Fruit fly (Drosophila melanogaster) whole organism, prepupa: ENCODE results near the gene RpL27.

Experiments used
- Blimp-1 ChIP-seq: fragments of 200-800 bp; sonication (Bioruptor generic); optimal IDR thresholded peaks from 3 replicates; lab custom pipeline; 2017; ENCODE audit warnings: missing biosample characterization, missing genetic modification characterization, mild to moderate bottlenecking, moderate library complexity, missing genetic modification reagents
- CG10669 ChIP-seq: fragments of 200-800 bp; sonication (Bioruptor generic); optimal IDR thresholded peaks from 3 replicates; lab custom pipeline; 2018; ENCODE audit warnings: missing biosample characterization, mild to moderate bottlenecking, missing genetic modification characterization, moderate library complexity
- CG11762 ChIP-seq: fragments of 200-800 bp; sonication (Bioruptor generic); optimal IDR thresholded peaks from 3 replicates; lab custom pipeline; 2016; ENCODE audit warnings: missing biosample characterization, missing genetic modification characterization; ENCODE audit not compliant: insufficient read depth
- CG15336 ChIP-seq: fragments of 200-800 bp; sonication (Bioruptor generic); IDR thresholded peaks from 2 replicates; pipeline ENCODE4 v1.3.6; 2022; ENCODE audit warnings: missing biosample characterization, missing genetic modification characterization
- CG1621 ChIP-seq: fragments of 200-800 bp; sonication (Bioruptor generic); optimal IDR thresholded peaks from 3 replicates; lab custom pipeline; 2018; ENCODE audit warnings: missing biosample characterization, mild to moderate bottlenecking, missing genetic modification characterization
- CG16779 ChIP-seq: fragments of 200-800 bp; sonication (Bioruptor generic); optimal IDR thresholded peaks from 3 replicates; lab custom pipeline; 2017; ENCODE audit warnings: missing biosample characterization, mild to moderate bottlenecking, missing genetic modification characterization
- CG3032 ChIP-seq: fragments of 200-800 bp; optimal IDR thresholded peaks from 2 replicates; lab custom pipeline; 2019; ENCODE audit warnings: missing biosample characterization, mild to moderate bottlenecking, missing genetic modification characterization, moderate library complexity
- CG31627 ChIP-seq: fragments of 200-800 bp; sonication (Bioruptor generic); optimal IDR thresholded peaks from 3 replicates; lab custom pipeline; 2016; ENCODE audit warnings: missing biosample characterization, missing genetic modification characterization
- CG32006 ChIP-seq: fragments of 200-800 bp; sonication (Bioruptor generic); optimal IDR thresholded peaks from 3 replicates; lab custom pipeline; 2017; ENCODE audit warnings: missing biosample characterization, mild to moderate bottlenecking, missing genetic modification characterization
- CG3919 ChIP-seq: fragments of 200-800 bp; sonication (Bioruptor generic); optimal IDR thresholded peaks from 3 replicates; lab custom pipeline; 2016; ENCODE audit warnings: missing biosample characterization, missing genetic modification characterization
- CG4318 ChIP-seq: fragments of 200-800 bp; sonication (Bioruptor generic); optimal IDR thresholded peaks from 3 replicates; lab custom pipeline; 2017; ENCODE audit warnings: missing biosample characterization, mild to moderate bottlenecking, missing genetic modification characterization
- CG6163 ChIP-seq: fragments of 200-800 bp; sonication (Bioruptor generic); IDR thresholded peaks from 3 replicates; pipeline ENCODE4 v1.3.6; 2022; ENCODE audit warnings: missing biosample characterization, missing genetic modification characterization
- CG6276 ChIP-seq: fragments of 200-800 bp; sonication (Bioruptor generic); optimal IDR thresholded peaks from 2 replicates; lab custom pipeline; 2017; ENCODE audit warnings: missing biosample characterization, mild to moderate bottlenecking, missing genetic modification characterization
- CG6792 ChIP-seq: fragments of 200-800 bp; sonication (Bioruptor generic); optimal IDR thresholded peaks from 3 replicates; lab custom pipeline; 2016; ENCODE audit warnings: missing biosample characterization, missing genetic modification characterization
- CG6808 ChIP-seq: fragments of 200-800 bp; sonication (Bioruptor generic); optimal IDR thresholded peaks from 3 replicates; lab custom pipeline; 2017; ENCODE audit warnings: missing biosample characterization, missing genetic modification characterization, mild to moderate bottlenecking, moderate library complexity, missing genetic modification reagents
- CG6854 ChIP-seq: fragments of 200-800 bp; sonication (Bioruptor generic); optimal IDR thresholded peaks from 2 replicates; lab custom pipeline; 2017; ENCODE audit warnings: missing biosample characterization, mild to moderate bottlenecking, missing genetic modification characterization
- CG7368 ChIP-seq: fragments of 200-800 bp; sonication (Bioruptor generic); optimal IDR thresholded peaks from 3 replicates; lab custom pipeline; 2016; ENCODE audit warnings: missing biosample characterization, missing genetic modification characterization
- CG8119 ChIP-seq: fragments of 200-800 bp; sonication (Bioruptor generic); IDR thresholded peaks from 3 replicates; pipeline ENCODE4 v1.3.6; 2022; ENCODE audit warnings: missing biosample characterization, missing genetic modification characterization
- CG8319 ChIP-seq: fragments of 200-800 bp; sonication (Bioruptor generic); optimal IDR thresholded peaks from 3 replicates; lab custom pipeline; 2016; ENCODE audit warnings: missing biosample characterization, missing genetic modification characterization
- CG9139 ChIP-seq: fragments of 200-800 bp; sonication (Bioruptor generic); optimal IDR thresholded peaks from 3 replicates; lab custom pipeline; 2017; ENCODE audit warnings: missing biosample characterization, mild to moderate bottlenecking, missing genetic modification characterization
- Eip75B ChIP-seq: fragments of 200-800 bp; sonication (Bioruptor generic); optimal IDR thresholded peaks from 3 replicates; lab custom pipeline; 2016; ENCODE audit warnings: missing biosample characterization, missing genetic modification characterization
- Ets21C ChIP-seq: fragments of 200-800 bp; sonication (Bioruptor generic); optimal IDR thresholded peaks from 3 replicates; lab custom pipeline; 2016; ENCODE audit warnings: missing biosample characterization, missing genetic modification characterization
- Ets96B ChIP-seq: fragments of 200-800 bp; optimal IDR thresholded peaks from 2 replicates; lab custom pipeline; 2019; ENCODE audit warnings: missing biosample characterization, mild to moderate bottlenecking, missing genetic modification characterization, moderate library complexity
- Gug ChIP-seq: fragments of 200-800 bp; sonication (Bioruptor generic); IDR thresholded peaks from 2 replicates; pipeline ENCODE4 v1.3.6; 2022; ENCODE audit warnings: missing biosample characterization, missing genetic modification characterization
- Hr38 ChIP-seq: sonication (Bioruptor generic); optimal IDR thresholded peaks from 2 replicates; lab custom pipeline; 2016; ENCODE audit warnings: missing biosample characterization, missing genetic modification characterization
- Hr39 ChIP-seq: fragments of 200-800 bp; sonication (Bioruptor generic); optimal IDR thresholded peaks from 2 replicates; lab custom pipeline; 2016; ENCODE audit warnings: missing biosample characterization, missing genetic modification characterization
- Hr4 ChIP-seq: fragments of 200-800 bp; sonication (Bioruptor generic); optimal IDR thresholded peaks from 3 replicates; lab custom pipeline; 2016; ENCODE audit warnings: missing biosample characterization, missing genetic modification characterization
- Met ChIP-seq: fragments of 200-800 bp; sonication (Bioruptor generic); optimal IDR thresholded peaks from 3 replicates; lab custom pipeline; 2016; ENCODE audit warnings: missing biosample characterization, missing genetic modification characterization
- Smox ChIP-seq: fragments of 200-800 bp; sonication (Bioruptor generic); optimal IDR thresholded peaks from 3 replicates; lab custom pipeline; 2016; ENCODE audit warnings: missing biosample characterization, missing genetic modification characterization
- Sox102F ChIP-seq: fragments of 200-800 bp; sonication (Bioruptor generic); optimal IDR thresholded peaks from 2 replicates; lab custom pipeline; 2016; ENCODE audit warnings: missing biosample characterization, mild to moderate bottlenecking, missing genetic modification characterization
- Sox14 ChIP-seq: fragments of 200-800 bp; sonication (Bioruptor generic); optimal IDR thresholded peaks from 3 replicates; lab custom pipeline; 2016; ENCODE audit warnings: missing biosample characterization, missing genetic modification characterization
- achi ChIP-seq: fragments of 200-800 bp; sonication (Bioruptor generic); optimal IDR thresholded peaks from 3 replicates; lab custom pipeline; 2016; ENCODE audit warnings: missing biosample characterization, missing genetic modification characterization
- cyc ChIP-seq: fragments of 200-800 bp; sonication (Bioruptor generic); optimal IDR thresholded peaks from 3 replicates; lab custom pipeline; 2016; ENCODE audit warnings: missing biosample characterization, missing genetic modification characterization
- dac ChIP-seq: fragments of 200-800 bp; sonication (Bioruptor generic); optimal IDR thresholded peaks from 2 replicates; lab custom pipeline; 2017; ENCODE audit warnings: missing biosample characterization, mild to moderate bottlenecking, missing genetic modification characterization
- esn ChIP-seq: fragments of 200-800 bp; sonication (Bioruptor generic); optimal IDR thresholded peaks from 2 replicates; lab custom pipeline; 2016; ENCODE audit warnings: missing biosample characterization, mild to moderate bottlenecking, missing genetic modification characterization, moderate library complexity
- fd59A ChIP-seq: fragments of 200-800 bp; sonication (Bioruptor generic); optimal IDR thresholded peaks from 2 replicates; lab custom pipeline; 2017; ENCODE audit warnings: missing biosample characterization, mild to moderate bottlenecking, missing genetic modification characterization, missing genetic modification reagents
- fd85E ChIP-seq: fragments of 200-800 bp; sonication (Bioruptor generic); optimal IDR thresholded peaks from 3 replicates; lab custom pipeline; 2016; ENCODE audit warnings: missing biosample characterization, missing genetic modification characterization
- fkh ChIP-seq: fragments of 200-800 bp; sonication (Bioruptor generic); optimal IDR thresholded peaks from 3 replicates; lab custom pipeline; 2017; ENCODE audit warnings: missing biosample characterization, mild to moderate bottlenecking, missing genetic modification characterization, moderate library complexity
- pdm3 ChIP-seq: fragments of 200-800 bp; sonication (Bioruptor generic); optimal IDR thresholded peaks from 3 replicates; lab custom pipeline; 2016; ENCODE audit warnings: missing biosample characterization, missing genetic modification characterization
- spab ChIP-seq: fragments of 200-800 bp; sonication (Bioruptor generic); optimal IDR thresholded peaks from 2 replicates; lab custom pipeline; 2017; ENCODE audit warnings: missing biosample characterization, mild to moderate bottlenecking, missing genetic modification characterization, missing genetic modification reagents
- ss ChIP-seq, 2 experiments: fragments of 200-800 bp; sonication (Bioruptor generic); optimal IDR thresholded peaks; 2 replicates in 1 of 2; 3 replicates in 1 of 2; lab custom pipeline; 2017 to 2018; ENCODE audit warnings: mild to moderate bottlenecking in 2 of 2, missing biosample characterization in 2 of 2, missing genetic modification characterization in 2 of 2, moderate library complexity in 1 of 2
- svp ChIP-seq: fragments of 200-800 bp; sonication (Bioruptor generic); peaks from one replicate; lab custom pipeline; 2016; ENCODE audit warnings: missing biosample characterization, missing genetic modification characterization
- topi ChIP-seq: fragments of 200-800 bp; sonication (Bioruptor generic); optimal IDR thresholded peaks from 3 replicates; lab custom pipeline; 2016; ENCODE audit warnings: missing biosample characterization, missing genetic modification characterization
- vri ChIP-seq: fragments of 200-800 bp; sonication (Bioruptor generic); optimal IDR thresholded peaks from 3 replicates; lab custom pipeline; 2016; ENCODE audit warnings: missing biosample characterization, mild to moderate bottlenecking, missing genetic modification characterization

RpL27 gene

dm6 chr3R:25637294-25638174, 47.3 kb downstream of the RpL27 start, which contains the start of gene jigr1 (continued):
- TF ChIP-seq ss (GFP tag; optimal IDR thresholded peaks at IDR 0.05; lab: Kevin White, UChicago) (peak; percentile 74 to 80), pdm3 (peak; percentile 63), Sox14 (peak; percentile 73), Smox (GFP tag; lab: Kevin White, UChicago) (peak; percentile 74), Blimp-1 (GFP tag; lab: Kevin White, UChicago) (peak; percentile 20), CG32006 (GFP tag; lab: Kevin White, UChicago) (peak; percentile 50), Eip75B (GFP tag; lab: Kevin White, UChicago) (peak; percentile 68), dac (GFP tag; lab: Kevin White, UChicago) (no peak), fkh (GFP tag; lab: Kevin White, UChicago) (no peak), CG6808 (GFP tag; lab: Kevin White, UChicago) (peak; percentile 79), CG31627 (GFP tag; lab: Kevin White, UChicago) (peak; percentile 77), Gug (no peak), CG6163 (GFP tag; lab: Robert Waterston, UW) (peak; percentile 41; the same call in 1 of the 3 replicates), Ets21C (GFP tag; lab: Kevin White, UChicago) (peak; percentile 55), CG10669 (GFP tag; lab: Kevin White, UChicago) (peak; percentile 69), cyc (GFP tag; lab: Kevin White, UChicago) (peak; percentile 71), topi (peak; percentile 78), achi (GFP tag; lab: Kevin White, UChicago) (peak; percentile 71), Ets96B (tag; lab: Kevin White, UChicago) (peak; percentile 62), CG11762 (peak; percentile 50), svp (GFP tag; lab: Kevin White, UChicago) (peak; percentile 85), esn (GFP tag; lab: Kevin White, UChicago) (peak; percentile 84), Sox102F (peak; percentile 82), Met (GFP tag; lab: Kevin White, UChicago) (peak; percentile 84)

dm6 chr3R:25633865-25634460, 50.9 kb downstream of the RpL27 start:
- TF ChIP-seq CG6276 (GFP tag; lab: Kevin White, UChicago) = no peak
- no peak for TF ChIP-seq fd59A (GFP tag; lab: Kevin White, UChicago)
- TF ChIP-seq CG32006 (GFP tag; lab: Kevin White, UChicago) = no peak
- TF ChIP-seq esn (GFP tag; lab: Kevin White, UChicago) = peak; percentile 91
- no peak for TF ChIP-seq fkh (GFP tag; lab: Kevin White, UChicago)
- no peak for TF ChIP-seq fd85E (GFP tag; lab: Kevin White, UChicago)
- no peak for TF ChIP-seq CG15336
- peak; percentile 77 for TF ChIP-seq Ets21C (GFP tag; lab: Kevin White, UChicago)
- TF ChIP-seq CG8319 (GFP tag; lab: Kevin White, UChicago) = peak; percentile 49
- peak; percentile 95 for TF ChIP-seq svp (GFP tag; lab: Kevin White, UChicago)
- peak; percentile 16 for TF ChIP-seq CG3032 (tag; lab: Kevin White, UChicago)
- peak; percentile 63; the same call in 2 of the 3 replicates for TF ChIP-seq CG6163 (GFP tag; lab: Robert Waterston, UW)
- TF ChIP-seq dac (GFP tag; lab: Kevin White, UChicago) = no peak
- peak; percentile 74 for TF ChIP-seq CG6792
- TF ChIP-seq CG16779 = no peak
- no peak for TF ChIP-seq CG1621 (tag; lab: Kevin White, UChicago)
- TF ChIP-seq CG4318 (GFP tag; lab: Kevin White, UChicago) = no peak
- TF ChIP-seq CG10669 (GFP tag; lab: Kevin White, UChicago) = no peak
- peak; percentile 82 for TF ChIP-seq vri (GFP tag; lab: Kevin White, UChicago)
- TF ChIP-seq CG8119 = no peak
- no peak for TF ChIP-seq spab
- TF ChIP-seq Hr38 (GFP tag; lab: Kevin White, UChicago) = no peak
- TF ChIP-seq CG7368 (GFP tag; lab: Kevin White, UChicago) = peak; percentile 57
- TF ChIP-seq CG3919 (GFP tag; lab: Kevin White, UChicago) = peak; percentile 80
- TF ChIP-seq cyc (GFP tag; lab: Kevin White, UChicago) = peak; percentile 86
- peak; percentile 85 for TF ChIP-seq CG6854
- no peak for TF ChIP-seq CG9139 (GFP tag; lab: Kevin White, UChicago)
- peak; percentile 88 for TF ChIP-seq Hr39 (GFP tag; lab: Kevin White, UChicago)
- peak; percentile 89 for TF ChIP-seq Met (GFP tag; lab: Kevin White, UChicago)
- peak; percentile 81 for TF ChIP-seq topi
- peak; percentile 67 for TF ChIP-seq pdm3
- peak; percentile 85 for TF ChIP-seq Smox (GFP tag; lab: Kevin White, UChicago)
- TF ChIP-seq Sox102F = peak; percentile 86
- TF ChIP-seq Hr4 (GFP tag; lab: Kevin White, UChicago) = no peak
- peak; percentile 63 for TF ChIP-seq Eip75B (GFP tag; lab: Kevin White, UChicago)
- TF ChIP-seq CG31627 (GFP tag; lab: Kevin White, UChicago) = peak; percentile 87
- no peak for TF ChIP-seq ss (GFP tag; optimal IDR thresholded peaks at IDR 0.05; lab: Kevin White, UChicago)
